Fruit fly (Drosophila melanogaster) whole organism, wandering third instar larva: ENCODE data around the gene Sfp24Bc.

ENCODE experiments used
- Abd-B ChIP-seq: fragments of >200 bp; optimal IDR thresholded peaks from 2 replicates; lab custom pipeline; 2017; ENCODE audit warnings: missing biosample characterization, missing genetic modification characterization
- CG32264 ChIP-seq: fragments of 200-800 bp; sonication (Bioruptor generic); optimal IDR thresholded peaks from 2 replicates; lab custom pipeline; 2016; ENCODE audit warnings: missing biosample characterization, missing genetic modification characterization
- CG9705 ChIP-seq: fragments of 200-800 bp; sonication (Bioruptor generic); optimal IDR thresholded peaks from 2 replicates; lab custom pipeline; 2018; ENCODE audit warnings: missing biosample characterization, mild to moderate bottlenecking, missing genetic modification characterization
- CrebA ChIP-seq: fragments of 200-800 bp; sonication (Bioruptor generic); optimal IDR thresholded peaks from 2 replicates; lab custom pipeline; 2016; ENCODE audit warnings: missing biosample characterization, mild to moderate bottlenecking, missing genetic modification characterization, borderline replicate concordance
- Dif ChIP-seq: fragments of 200-275, 200-300 bp; sonication (Bioruptor generic); optimal IDR thresholded peaks from 2 replicates; lab custom pipeline; 2018; ENCODE audit warnings: missing biosample characterization, missing genetic modification characterization; ENCODE audit not compliant: partially characterized antibody
- GATAd ChIP-seq: sonication (Bioruptor generic); optimal IDR thresholded peaks from 2 replicates; lab custom pipeline; 2016; ENCODE audit warnings: missing biosample characterization, missing genetic modification characterization
- HLH106 ChIP-seq: fragments of 200-800 bp; optimal IDR thresholded peaks from 3 replicates; lab custom pipeline; 2019; ENCODE audit warnings: missing biosample characterization, mild to moderate bottlenecking, missing genetic modification characterization, moderate library complexity
- Hnf4 ChIP-seq: fragments of 200-800 bp; sonication (Bioruptor generic); optimal IDR thresholded peaks from 2 replicates; lab custom pipeline; 2016; ENCODE audit warnings: missing biosample characterization, mild to moderate bottlenecking, missing genetic modification characterization
- Hr78 ChIP-seq: fragments of >200 bp; optimal IDR thresholded peaks from 2 replicates; lab custom pipeline; 2017; ENCODE audit warnings: missing biosample characterization, missing genetic modification characterization
- Hr83 ChIP-seq: fragments of 200-300 bp; sonication (Bioruptor generic); optimal IDR thresholded peaks from 2 replicates; lab custom pipeline; 2016; ENCODE audit warnings: missing biosample characterization, mild to moderate bottlenecking, missing genetic modification characterization, moderate library complexity; ENCODE audit not compliant: poor library complexity, severe bottlenecking
- Jra ChIP-seq: sonication (Bioruptor generic); optimal IDR thresholded peaks from 2 replicates; lab custom pipeline; 2016; ENCODE audit warnings: missing biosample characterization, missing genetic modification characterization
- Mio ChIP-seq: sonication (Bioruptor generic); optimal IDR thresholded peaks from 2 replicates; lab custom pipeline; 2016; ENCODE audit warnings: missing biosample characterization, missing genetic modification characterization
- Myc ChIP-seq: fragments of >200 bp; optimal IDR thresholded peaks from 2 replicates; lab custom pipeline; 2017
- N ChIP-seq: fragments of >200 bp; optimal IDR thresholded peaks from 2 replicates; lab custom pipeline; 2018; ENCODE audit warnings: missing biosample characterization, missing external identifiers, missing genetic modification characterization
- OdsH ChIP-seq: fragments of 200-800 bp; sonication (Bioruptor generic); optimal IDR thresholded peaks from 2 replicates; lab custom pipeline; 2016; ENCODE audit warnings: missing biosample characterization, mild to moderate bottlenecking, missing genetic modification characterization
- Rel ChIP-seq, 2 experiments: fragments of 200-800 bp; sonication (Bioruptor generic) in 1 of 2; optimal IDR thresholded peaks; 2 replicates in 1 of 2; 3 replicates in 1 of 2; lab custom pipeline; 2016 to 2019; ENCODE audit warnings: mild to moderate bottlenecking in 2 of 2, missing biosample characterization in 2 of 2, missing genetic modification characterization in 2 of 2, moderate library complexity in 1 of 2
- Sp1 ChIP-seq: fragments of 200-800 bp; sonication (Bioruptor generic); optimal IDR thresholded peaks from 3 replicates; lab custom pipeline; 2019; ENCODE audit warnings: missing biosample characterization, mild to moderate bottlenecking, missing genetic modification characterization, moderate library complexity
- Vsx2 ChIP-seq: fragments of 200-300, 225-300 bp; sonication (Bioruptor generic); optimal IDR thresholded peaks from 2 replicates; lab custom pipeline; 2018; ENCODE audit warnings: missing biosample characterization, missing genetic modification characterization; ENCODE audit not compliant: partially characterized antibody
- brk ChIP-seq: fragments of 200-800 bp; sonication (Bioruptor generic); optimal IDR thresholded peaks from 2 replicates; lab custom pipeline; 2016; ENCODE audit warnings: missing biosample characterization, mild to moderate bottlenecking, missing genetic modification characterization
- dl ChIP-seq, 2 experiments: fragments of 175-275, 200-275 bp in 1 of 2; fragments of 200-275 bp in 1 of 2; sonication (Bioruptor generic); optimal IDR thresholded peaks; lab custom pipeline; 2018; ENCODE audit warnings: mild to moderate bottlenecking in 2 of 2, missing biosample characterization in 2 of 2, missing genetic modification characterization in 2 of 2, moderate library complexity in 2 of 2; ENCODE audit not compliant: partially characterized antibody in 2 of 2, insufficient read depth in 1 of 2
- dmrt93B ChIP-seq: fragments of 200-800 bp; sonication (Bioruptor generic); optimal IDR thresholded peaks from 2 replicates; lab custom pipeline; 2018; ENCODE audit warnings: missing biosample characterization, mild to moderate bottlenecking, missing genetic modification characterization
- dsf ChIP-seq: sonication (Bioruptor generic); optimal IDR thresholded peaks from 2 replicates; lab custom pipeline; 2016; ENCODE audit warnings: missing biosample characterization, missing genetic modification characterization, borderline replicate concordance
- ey ChIP-seq: fragments of 200-800 bp; sonication (Bioruptor generic); optimal IDR thresholded peaks from 2 replicates; lab custom pipeline; 2016; ENCODE audit warnings: missing biosample characterization, missing genetic modification characterization
- h ChIP-seq: fragments of 200-800 bp; sonication (Bioruptor generic); optimal IDR thresholded peaks from 3 replicates; lab custom pipeline; 2016; ENCODE audit warnings: missing biosample characterization, mild to moderate bottlenecking, missing genetic modification characterization
- lola ChIP-seq: fragments of >200 bp; optimal IDR thresholded peaks from 2 replicates; lab custom pipeline; 2017; ENCODE audit warnings: missing biosample characterization, missing genetic modification characterization
- pan ChIP-seq: fragments of >200 bp; optimal IDR thresholded peaks from 2 replicates; lab custom pipeline; 2017
- psq ChIP-seq: fragments of 200-800 bp; sonication (Bioruptor generic); optimal IDR thresholded peaks from 3 replicates; lab custom pipeline; 2017; ENCODE audit warnings: missing biosample characterization, mild to moderate bottlenecking, missing genetic modification characterization, moderate library complexity
- rgr ChIP-seq: fragments of 200-800 bp; sonication (Bioruptor generic); optimal IDR thresholded peaks from 3 replicates; lab custom pipeline; 2016; ENCODE audit warnings: missing biosample characterization, mild to moderate bottlenecking, missing genetic modification characterization
- sage ChIP-seq: fragments of 200-800 bp; sonication (Bioruptor generic); optimal IDR thresholded peaks from 2 replicates; lab custom pipeline; 2016; ENCODE audit warnings: missing biosample characterization, mild to moderate bottlenecking, missing genetic modification characterization
- sv ChIP-seq: fragments of 200-800 bp; sonication (Bioruptor generic); optimal IDR thresholded peaks from 3 replicates; lab custom pipeline; 2016; ENCODE audit warnings: missing biosample characterization, missing genetic modification characterization
- tai ChIP-seq: sonication (Bioruptor generic); optimal IDR thresholded peaks from 2 replicates; lab custom pipeline; 2016; ENCODE audit warnings: missing biosample characterization, missing genetic modification characterization
- usp ChIP-seq: fragments of >200 bp; optimal IDR thresholded peaks from 2 replicates; lab custom pipeline; 2017; ENCODE audit warnings: missing biosample characterization, missing genetic modification characterization
- woc ChIP-seq: sonication (Bioruptor generic); optimal IDR thresholded peaks from 2 replicates; lab custom pipeline; 2016; ENCODE audit warnings: missing biosample characterization, mild to moderate bottlenecking, missing genetic modification characterization

The Sfp24Bc gene

DNA sequence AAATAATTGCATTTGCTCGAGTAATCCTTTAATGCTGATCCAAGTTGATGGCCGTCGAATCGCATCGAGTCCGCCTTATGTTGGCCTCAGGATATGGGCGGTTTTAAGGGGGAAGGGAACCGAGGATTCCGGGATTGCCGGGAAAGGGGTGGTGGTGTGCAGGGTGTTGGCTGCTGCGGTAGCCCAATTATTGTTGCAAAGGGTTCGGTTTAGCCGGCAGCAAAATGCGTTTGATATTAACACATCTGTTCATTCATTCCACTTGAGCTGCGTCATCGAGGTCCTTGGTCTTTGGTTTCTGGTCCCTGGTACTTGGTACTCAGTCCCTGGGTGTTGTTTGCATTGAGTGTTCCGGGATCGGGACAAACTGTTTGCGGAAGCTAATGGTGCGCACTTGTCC lies 11.0 kb upstream of the Sfp24Bc start:
- TF ChIP-seq h (GFP tag; lab: Kevin White, UChicago), result no peak
- no peak for TF ChIP-seq Vsx2
- TF ChIP-seq Hnf4, result no peak
- TF ChIP-seq sv (GFP tag; lab: Kevin White, UChicago), result no peak
- no peak for TF ChIP-seq Hr78 (GFP tag; lab: Kevin White, UChicago)
- no peak for TF ChIP-seq CG32264
- no peak for TF ChIP-seq N (GFP tag; lab: Kevin White, UChicago)
- TF ChIP-seq Hr83, result no peak
- TF ChIP-seq CG9705, result no peak
- TF ChIP-seq dsf (GFP tag; lab: Kevin White, UChicago), result no peak
- TF ChIP-seq lola (GFP tag; lab: Kevin White, UChicago), result no peak
- TF ChIP-seq Myc (lab: Kevin White, UChicago), result no peak
- no peak for TF ChIP-seq HLH106 (tag; lab: Kevin White, UChicago)
- no peak for TF ChIP-seq sage (GFP tag; lab: Kevin White, UChicago)
- TF ChIP-seq CrebA, result no peak
- TF ChIP-seq, all 38 proteins: peak for 0

DNA sequence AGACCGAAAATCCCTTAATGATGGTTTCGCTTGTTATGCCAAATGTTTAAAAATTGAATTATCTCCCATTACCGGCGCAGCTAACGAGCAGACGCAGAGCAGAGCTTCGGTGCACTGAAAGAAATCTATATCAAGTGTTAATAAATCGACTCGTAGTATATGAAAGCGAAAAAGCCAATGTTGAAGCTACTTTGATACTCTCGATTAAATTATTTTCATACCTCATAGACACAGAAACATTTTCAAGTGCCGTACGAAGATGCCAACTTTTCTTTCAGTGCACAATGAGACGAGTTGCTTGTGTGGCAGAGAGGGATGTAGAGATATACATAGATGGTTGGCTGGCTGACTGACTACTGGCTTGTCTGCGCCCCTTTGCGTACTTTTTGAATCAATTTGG lies 5.4 kb upstream of the Sfp24Bc start:
- TF ChIP-seq Jra (GFP tag; lab: Kevin White, UChicago) (no peak), Dif (GFP tag; lab: Kevin White, UChicago) (no peak), brk (GFP tag; lab: Kevin White, UChicago) (no peak), CG32264 (no peak), Hr83 (no peak), dmrt93B (GFP tag; lab: Kevin White, UChicago) (no peak), pan (lab: Kevin White, UChicago) (no peak), Mio (no peak), Myc (lab: Kevin White, UChicago) (no peak)

DNA sequence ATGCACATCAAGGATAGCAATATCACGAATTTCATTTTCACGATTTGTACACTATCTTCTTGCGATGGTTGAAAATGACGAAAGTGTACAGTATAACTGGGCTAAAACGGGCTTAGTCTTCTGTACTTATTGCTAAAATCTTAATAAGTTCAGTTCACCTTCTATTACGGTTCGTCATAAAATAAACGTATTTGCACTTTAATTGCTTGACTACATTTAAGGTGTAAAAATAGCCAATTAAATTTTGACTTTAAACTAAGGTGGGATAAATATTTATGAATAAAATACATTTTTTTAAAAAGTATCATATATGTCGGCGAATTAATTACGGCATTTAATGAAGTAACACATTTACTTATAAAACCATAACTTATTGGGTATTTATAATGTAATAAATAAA lies 706 bp downstream of the Sfp24Bc start, which contains the start of gene Sfp24Bb:
TSS of gene Sfp24Bb (minus strand) at position 101 of the 400 bp plus-strand sequence.
- TF ChIP-seq ey (GFP tag; lab: Kevin White, UChicago) (no peak), usp (no peak)
- TF ChIP-seq, all 38 proteins: peak for 0

DNA sequence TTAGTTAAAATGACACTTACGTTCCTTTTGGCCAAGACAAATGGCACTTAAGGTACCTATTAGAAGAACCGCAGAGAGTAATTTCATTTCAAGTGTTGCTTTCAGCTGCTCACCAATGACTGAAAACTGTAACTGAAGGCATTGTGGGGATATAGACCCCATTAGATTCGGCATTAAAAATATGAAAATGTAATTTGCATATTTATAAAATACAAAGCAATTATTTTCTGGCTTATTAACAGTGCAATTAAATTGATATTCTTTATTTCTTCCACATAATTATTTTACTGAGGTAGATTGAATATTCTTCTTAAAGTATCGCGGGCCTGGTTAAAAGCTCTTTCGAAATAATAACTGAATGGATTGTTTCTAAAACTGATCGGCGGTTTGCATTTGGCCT lies 1.3 kb downstream of the Sfp24Bc start, which contains the start of gene Sfp24Bd:
TSS of gene Sfp24Bd (minus strand) at position 101 of the 400 bp plus-strand sequence.
- no peak for TF ChIP-seq dsf (GFP tag; lab: Kevin White, UChicago)
- no peak for TF ChIP-seq CG32264
- no peak for TF ChIP-seq GATAd
- TF ChIP-seq brk (GFP tag; lab: Kevin White, UChicago), result no peak

DNA sequence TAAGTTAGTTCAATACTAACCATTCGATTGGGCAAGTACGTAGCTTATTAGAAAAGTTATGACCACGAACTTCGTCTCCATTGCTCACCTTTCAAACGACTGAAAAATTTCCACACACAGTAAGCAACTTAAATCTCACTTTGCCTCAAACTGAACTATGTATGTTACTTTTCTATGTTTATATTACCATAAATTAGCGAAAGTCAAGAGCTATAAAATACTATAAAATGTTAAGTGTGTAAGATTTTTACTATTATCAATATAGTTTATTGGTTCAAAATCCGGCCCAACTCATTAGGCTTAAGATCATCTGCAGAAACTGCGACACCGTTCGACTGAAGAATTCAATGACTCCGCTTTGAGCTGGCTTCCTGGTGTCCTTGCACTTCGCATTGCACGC lies 1.9 kb downstream of the Sfp24Bc start, which contains the start of gene Sfp24Ba:
TSS of gene Sfp24Ba (minus strand) at position 101 of the 400 bp plus-strand sequence.
- no peak for TF ChIP-seq GATAd
- no peak for TF ChIP-seq rgr
- TF ChIP-seq ey (GFP tag; lab: Kevin White, UChicago), result no peak
- no peak for TF ChIP-seq CG9705
- TF ChIP-seq Hr78 (GFP tag; lab: Kevin White, UChicago), result no peak
- TF ChIP-seq tai (GFP tag; lab: Kevin White, UChicago), result no peak
- no peak for TF ChIP-seq Vsx2
- TF ChIP-seq sv (GFP tag; lab: Kevin White, UChicago), result no peak
- TF ChIP-seq sage (GFP tag; lab: Kevin White, UChicago), result no peak
- TF ChIP-seq dl (GFP tag; optimal IDR thresholded peaks at IDR 0.05; lab: Kevin White, UChicago; ENCODE audit: insufficient read depth in 1 of 2, partially characterized antibody in 2 of 2), result no peak
- TF ChIP-seq Jra (GFP tag; lab: Kevin White, UChicago), result no peak
- TF ChIP-seq HLH106 (tag; lab: Kevin White, UChicago), result no peak
- TF ChIP-seq dsf (GFP tag; lab: Kevin White, UChicago), result no peak
- TF ChIP-seq Hr83, result no peak
- no peak for TF ChIP-seq OdsH

dm6 chr2L:3662307-3662795 lies 8.0 kb downstream of the Sfp24Bc start, which contains the start of gene Drgx:
Gene Drgx, plus strand, starts transcription at chr2L:3662745.
- TF ChIP-seq Dif (GFP tag; lab: Kevin White, UChicago) (peak; percentile 42), CG9705 (no peak), woc (GFP tag; lab: Kevin White, UChicago) (no peak), tai (GFP tag; lab: Kevin White, UChicago) (no peak), OdsH (no peak), Abd-B (no peak), dl (GFP tag; optimal IDR thresholded peaks at IDR 0.05; lab: Kevin White, UChicago; ENCODE audit: insufficient read depth in 1 of 2, partially characterized antibody in 2 of 2) (peak in 1 of 2 experiments; percentile 29), psq (no peak), Rel (GFP tag; optimal IDR thresholded peaks at IDR 0.05; lab: Kevin White, UChicago) (no peak), Rel (tag; optimal IDR thresholded peaks at IDR 0.05; lab: Kevin White, UChicago) (no peak), brk (GFP tag; lab: Kevin White, UChicago) (no peak), Sp1 (GFP tag; lab: Kevin White, UChicago) (no peak), HLH106 (tag; lab: Kevin White, UChicago) (no peak), ey (GFP tag; lab: Kevin White, UChicago) (no peak), Hr83 (no peak), Vsx2 (peak; percentile 54), Mio (no peak)
